Worm (Caenorhabditis elegans): Measurements from ENCODE around the gene srt-48.

- TF ChIP-seq mep-1 (tag; optimal IDR thresholded peaks at IDR 0.05) (no peak), snpc-4 (tag; optimal IDR thresholded peaks at IDR 0.05) (no peak), pha-4 (tag; optimal IDR thresholded peaks at IDR 0.05) (no peak), blmp-1 (tag; optimal IDR thresholded peaks at IDR 0.05) (no peak)
Measured at ce11 chrIV:15038821-15039220, 29.9 kb downstream of the srt-48 start.

Measured in whole organism, mixed stage, embryonic.